Fruit fly (Drosophila melanogaster) whole organism, pupa: ENCODE measurements around the gene Tat.

Experiments used
- CG14655 ChIP-seq: fragments of 200-800 bp; sonication (Bioruptor generic); optimal IDR thresholded peaks from 3 replicates; lab custom pipeline; 2017; ENCODE audit warnings: mild to moderate bottlenecking, missing biosample characterization, missing genetic modification reagents, missing genetic modification characterization
- CG8159 ChIP-seq: fragments of 200-800 bp; sonication (Bioruptor generic); optimal IDR thresholded peaks from 3 replicates; lab custom pipeline; 2018; ENCODE audit warnings: missing biosample characterization, mild to moderate bottlenecking, missing genetic modification characterization, moderate library complexity
- EcR ChIP-seq: fragments of 200-800 bp; sonication (Bioruptor generic); optimal IDR thresholded peaks from 3 replicates; lab custom pipeline; 2019; ENCODE audit warnings: missing biosample characterization, missing genetic modification characterization, mild to moderate bottlenecking, moderate library complexity, missing genetic modification reagents
- Pif1B ChIP-seq: fragments of 200-800 bp; sonication (Bioruptor generic); optimal IDR thresholded peaks from 3 replicates; lab custom pipeline; 2016; ENCODE audit warnings: missing biosample characterization, missing genetic modification characterization
- Snoo ChIP-seq: fragments of 200-800 bp; sonication (Bioruptor generic); optimal IDR thresholded peaks from 3 replicates; lab custom pipeline; 2017; ENCODE audit warnings: missing biosample characterization, mild to moderate bottlenecking, missing genetic modification characterization, inconsistent platforms
- rn ChIP-seq: fragments of 200-800 bp; sonication (Bioruptor generic); IDR thresholded peaks from 2 replicates; pipeline ENCODE4 v1.3.6; 2022; ENCODE audit warnings: missing biosample characterization, missing genetic modification characterization

DNA sequence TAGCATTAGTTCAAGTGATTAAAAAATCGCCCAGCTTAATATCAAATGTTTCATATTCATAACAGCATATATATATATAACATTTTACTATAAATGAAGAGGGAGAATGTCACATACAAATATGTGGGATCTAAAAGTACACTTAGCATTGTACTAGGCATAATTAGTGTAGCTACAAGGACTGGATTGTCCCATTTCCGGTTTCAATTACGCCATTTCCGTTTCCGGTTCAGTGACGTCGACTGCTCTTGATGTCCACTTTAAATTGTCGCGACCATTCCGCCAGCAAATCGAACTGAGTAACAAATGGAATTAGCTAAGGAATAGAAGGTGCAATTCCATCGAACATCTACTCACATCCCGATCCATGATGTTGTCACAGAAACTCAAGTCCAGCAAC lies 26.6 kb upstream of the Tat start:
- TF ChIP-seq Pif1B (GFP tag; lab: Kevin White, UChicago), result no peak
- TF ChIP-seq EcR, result no peak
- TF ChIP-seq CG8159 (tag; lab: Kevin White, UChicago), result no peak
- peak; percentile 22 for TF ChIP-seq Snoo (tag; lab: Kevin White, UChicago)
- no peak for TF ChIP-seq CG14655 (GFP tag; lab: Kevin White, UChicago)
- TF ChIP-seq rn, result no peak
